Fruit fly (Drosophila melanogaster): Measurements from ENCODE around the gene CG10680.

Gene CG10680

DNA sequence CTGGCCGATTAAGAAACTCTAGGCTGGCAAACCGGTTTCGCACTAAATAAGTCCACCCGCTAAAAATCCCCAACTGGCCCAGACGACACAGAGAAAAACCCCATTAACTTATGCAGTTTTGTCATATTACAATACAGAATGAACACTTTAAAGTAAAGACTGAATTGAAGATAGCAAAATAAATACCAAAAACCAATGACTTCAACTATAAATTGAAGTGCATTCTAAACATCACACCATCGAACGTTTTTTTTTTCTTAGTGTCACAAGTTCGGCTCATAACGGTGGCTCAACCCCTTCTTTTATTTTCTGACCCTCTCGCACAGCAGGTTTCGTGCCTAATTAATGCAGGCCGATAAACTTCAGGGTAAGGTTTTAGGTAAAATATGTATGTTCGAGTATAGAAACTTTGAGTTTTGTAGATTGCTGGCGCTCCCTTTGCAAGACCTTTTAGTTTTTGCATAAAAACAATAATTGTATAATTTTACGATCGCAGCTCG is 22.5 kb upstream of the CG10680 start (continued):
- TF ChIP-seq fd102C (GFP tag; optimal IDR thresholded peaks at IDR 0.05) (no peak), tio (GFP tag; optimal IDR thresholded peaks at IDR 0.05) (peak; percentile 69), knrl (GFP tag; IDR thresholded peaks at IDR 0.05; ENCODE audit: partially characterized antibody) (no peak), wek (GFP tag; optimal IDR thresholded peaks at IDR 0.05) (peak; percentile 12), CG18262 (tag; optimal IDR thresholded peaks at IDR 0.05) (peak; percentile 82), dm (GFP tag; optimal IDR thresholded peaks at IDR 0.05) (peak; percentile 71), lbe (GFP tag; optimal IDR thresholded peaks at IDR 0.05) (peak; percentile 68), CG10462 (GFP tag; optimal IDR thresholded peaks at IDR 0.05) (peak; percentile 71), CG6254 (GFP tag; optimal IDR thresholded peaks at IDR 0.05) (peak; percentile 60), inv (GFP tag; IDR thresholded peaks at IDR 0.05; ENCODE audit: partially characterized antibody) (no peak), BEAF-32 (GFP tag; optimal IDR thresholded peaks at IDR 0.05) (no peak), B-H1 (GFP tag; IDR thresholded peaks at IDR 0.05) (peak; percentile 88), peb (GFP tag; IDR thresholded peaks at IDR 0.05) (peak; percentile 75), seq (GFP tag; IDR thresholded peaks at IDR 0.05) (peak; percentile 91), CG12659 (GFP tag; optimal IDR thresholded peaks at IDR 0.05) (peak; percentile 85), dati (GFP tag; IDR thresholded peaks at IDR 0.05) (0 out of 2 replicates have a peak, but pooled peaks have one; percentile 31), run (tag; optimal IDR thresholded peaks at IDR 0.05) (peak; percentile 4), pho (GFP tag; optimal IDR thresholded peaks at IDR 0.05) (peak; percentile 87), Scr (GFP tag; IDR thresholded peaks at IDR 0.05; ENCODE audit: partially characterized antibody) (no peak), CG32532 (GFP tag; IDR thresholded peaks at IDR 0.05) (peak; percentile 95), CG11093 (GFP tag; IDR thresholded peaks at IDR 0.05) (peak; percentile 89), Tbp (GFP tag; optimal IDR thresholded peaks at IDR 0.05) (no peak), CG2678 (tag; optimal IDR thresholded peaks at IDR 0.05) (peak; percentile 89), CG1233 (GFP tag; optimal IDR thresholded peaks at IDR 0.05) (peak; percentile 75), sna (GFP tag; IDR thresholded peaks at IDR 0.05; ENCODE audit: partially characterized antibody) (no peak), az2 (GFP tag; optimal IDR thresholded peaks at IDR 0.05) (peak; percentile 85), zfh1 (GFP tag; IDR thresholded peaks at IDR 0.05) (peak; percentile 93), lov (optimal IDR thresholded peaks at IDR 0.05) (no peak), lov (GFP tag; IDR thresholded peaks at IDR 0.05) (peak; percentile 83), psq (GFP tag; optimal IDR thresholded peaks at IDR 0.05) (no peak), gcm2 (GFP tag; optimal IDR thresholded peaks at IDR 0.05) (peak; percentile 80), HHEX (GFP tag; optimal IDR thresholded peaks at IDR 0.05) (peak; percentile 80), Dek (tag; optimal IDR thresholded peaks at IDR 0.05) (peak; percentile 79), CG13624 (GFP tag; optimal IDR thresholded peaks at IDR 0.05) (peak; percentile 62), Poxn (GFP tag; IDR thresholded peaks at IDR 0.05) (peak; percentile 79), CG43689 (GFP tag; IDR thresholded peaks at IDR 0.05) (peak; percentile 68), yki (optimal IDR thresholded peaks at IDR 0.05) (no peak), fd96Cb (tag; optimal IDR thresholded peaks at IDR 0.05) (peak; percentile 73), tx (GFP tag; optimal IDR thresholded peaks at IDR 0.05) (peak; percentile 84), insv (GFP tag; optimal IDR thresholded peaks at IDR 0.05) (peak in 1 of 2 experiments; percentile 11), row (GFP tag; IDR thresholded peaks at IDR 0.05) (peak; percentile 92), sisA (GFP tag; IDR thresholded peaks at IDR 0.05) (peak; percentile 75), nau (GFP tag; optimal IDR thresholded peaks at IDR 0.05) (peak; percentile 82), stwl (tag; optimal IDR thresholded peaks at IDR 0.05) (no peak), CG6683 (GFP tag; optimal IDR thresholded peaks at IDR 0.05) (peak; percentile 33), CG9932 (GFP tag; IDR thresholded peaks at IDR 0.05) (peak; percentile 94), CG13894 (tag; optimal IDR thresholded peaks at IDR 0.05) (peak; percentile 56), usp (GFP tag; optimal IDR thresholded peaks at IDR 0.05) (no peak), Nf-YA (GFP tag; IDR thresholded peaks at IDR 0.05) (peak; percentile 83), CG11247 (GFP tag; IDR thresholded peaks at IDR 0.05) (peak; percentile 87), CG10959 (GFP tag; IDR thresholded peaks at IDR 0.05) (peak; percentile 5; the same call in 1 of the 2 replicates)

All from whole organism, embryonic.